Worm (Caenorhabditis elegans) whole organism, L4/young adult: ENCODE measurements around the gene F47D12.9.

Experiments
- W03F9.2 ChIP-seq: fragments of 150-350 bp; optimal IDR thresholded peaks from 2 replicates; lab custom pipeline; 2014; ENCODE audit warnings: missing biosample characterization, missing genetic modification characterization
- dao-5 ChIP-seq: sonication (generic microtip); optimal IDR thresholded peaks from 2 replicates; lab custom pipeline; 2016; ENCODE audit warnings: missing genotype, missing genetic modification characterization, moderate library complexity, missing compliant biosample characterization
- him-1 ChIP-seq: sonication (generic microtip); optimal IDR thresholded peaks from 2 replicates; lab custom pipeline; 2016; ENCODE audit warnings: missing genotype, missing genetic modification reagents, missing genetic modification characterization, missing compliant biosample characterization

F47D12.9 gene

DNA sequence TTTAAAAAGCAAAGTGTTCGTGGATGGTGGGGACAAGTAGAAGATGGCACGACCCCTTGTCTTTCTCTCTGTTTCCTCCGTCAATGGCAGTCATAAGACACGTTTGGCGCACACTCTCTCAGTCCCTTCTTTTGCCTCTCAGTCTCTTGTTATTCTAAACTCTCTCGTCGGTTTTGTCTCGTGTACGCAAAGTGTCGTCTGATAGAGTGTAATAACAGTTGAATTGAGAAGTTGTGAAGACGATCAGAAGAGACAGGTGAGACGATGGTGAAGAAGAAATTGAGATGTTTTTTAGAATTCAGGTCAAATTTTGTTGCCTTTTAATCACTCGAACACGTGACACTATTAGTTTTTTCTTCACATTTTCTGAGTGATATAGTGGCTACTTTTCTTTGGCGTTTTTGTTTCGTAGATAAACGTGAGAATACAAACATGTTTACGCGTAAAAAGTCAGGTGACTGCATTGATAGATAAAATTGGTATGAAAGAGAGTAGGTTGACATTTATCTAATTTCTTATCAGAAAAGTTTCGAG is at the start of gene F47D12.9:
F47D12.9 (minus strand) TSS at position 267 of the 534 bp plus-strand sequence.
- peak; percentile 45 for TF ChIP-seq him-1
- no peak for TF ChIP-seq dao-5 (tag; lab: Kevin White, UChicago)

DNA sequence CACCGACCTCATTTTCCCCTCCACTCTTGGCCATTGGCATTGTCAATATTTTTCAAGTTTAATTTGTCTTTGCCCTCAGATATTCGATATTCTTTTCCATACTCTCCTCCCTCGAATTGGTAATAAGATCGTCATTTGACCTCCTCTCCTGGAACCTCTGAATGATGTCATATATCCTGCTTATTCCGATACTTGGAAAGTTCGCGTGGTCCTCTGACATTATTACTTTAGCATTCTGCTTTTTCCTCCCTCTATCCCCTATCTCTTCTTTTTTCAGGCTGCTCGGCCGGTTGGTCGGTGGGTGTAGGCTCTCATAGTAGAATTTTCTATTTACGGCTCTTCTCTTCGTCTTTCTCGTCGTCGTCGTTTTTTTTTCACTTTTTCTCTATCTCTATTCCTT is 49.3 kb upstream of the F47D12.9 start:
- TF ChIP-seq dao-5 (tag; lab: Kevin White, UChicago) (no peak), W03F9.2 (tag; lab: Kevin White, UChicago) (no peak), him-1 (no peak)

DNA sequence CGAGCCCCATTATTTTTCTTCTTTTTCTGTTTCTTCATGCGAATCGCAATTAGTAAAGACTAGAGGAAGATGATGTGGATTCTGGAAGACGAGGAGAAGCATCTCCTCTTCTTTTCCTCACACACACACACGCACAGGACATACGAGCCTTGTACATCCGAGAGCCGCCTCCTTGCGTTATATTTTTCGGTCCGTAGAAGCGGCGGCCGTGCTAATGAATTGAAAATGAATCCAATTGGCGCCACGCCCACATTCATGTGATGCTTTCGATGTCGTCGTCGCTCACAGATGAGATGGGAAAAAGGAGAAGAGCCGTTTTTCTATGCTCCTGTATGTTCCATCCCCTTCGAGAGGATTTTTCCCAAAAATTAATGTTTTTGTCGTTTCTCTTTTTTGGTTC is 48.3 kb upstream of the F47D12.9 start:
- TF ChIP-seq dao-5 (tag; lab: Kevin White, UChicago) (no peak), W03F9.2 (tag; lab: Kevin White, UChicago) (no peak), him-1 (no peak)

DNA sequence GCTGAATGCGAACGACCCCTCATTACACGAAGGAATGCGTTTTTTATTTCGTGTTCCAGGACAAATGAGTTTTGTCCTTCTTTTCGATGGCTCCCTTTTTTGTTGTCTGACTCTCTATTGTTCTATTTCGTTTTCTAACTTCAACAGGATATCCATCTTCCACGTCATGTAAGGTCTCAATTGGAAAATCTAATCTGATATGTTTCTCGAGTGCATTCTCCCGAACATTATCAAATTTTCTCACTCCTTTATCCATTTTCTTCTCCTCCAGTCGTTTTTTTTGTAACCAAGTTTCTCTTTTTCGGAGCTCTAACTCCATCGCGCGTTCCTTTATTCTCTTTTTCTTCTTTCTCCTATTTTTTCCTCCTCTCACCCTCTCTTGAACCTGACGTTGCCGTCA is 47.2 kb upstream of the F47D12.9 start:
- TF ChIP-seq W03F9.2 (tag; lab: Kevin White, UChicago) (no peak), him-1 (no peak), dao-5 (tag; lab: Kevin White, UChicago) (no peak)

DNA sequence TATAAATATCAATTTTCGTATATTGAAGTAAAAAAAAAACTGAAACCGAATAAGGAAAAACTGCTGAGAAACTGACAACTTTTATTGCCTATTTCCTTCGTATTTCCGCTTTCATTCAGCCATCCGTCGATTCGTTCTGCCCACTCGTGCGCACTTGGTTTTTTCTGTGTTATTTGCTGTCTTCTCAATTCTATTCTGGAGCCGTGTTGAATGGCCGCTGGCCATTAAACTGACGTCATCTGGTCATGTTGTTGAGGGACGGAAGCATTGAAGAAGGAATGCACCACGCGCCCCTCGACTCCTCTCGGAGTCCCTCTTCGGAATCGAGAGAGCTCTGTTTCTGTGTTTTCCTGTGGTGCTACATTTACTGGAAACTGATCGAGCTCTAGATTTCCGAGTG is 45.4 kb upstream of the F47D12.9 start:
- TF ChIP-seq him-1 (peak; percentile 64), dao-5 (tag; lab: Kevin White, UChicago) (no peak)

DNA sequence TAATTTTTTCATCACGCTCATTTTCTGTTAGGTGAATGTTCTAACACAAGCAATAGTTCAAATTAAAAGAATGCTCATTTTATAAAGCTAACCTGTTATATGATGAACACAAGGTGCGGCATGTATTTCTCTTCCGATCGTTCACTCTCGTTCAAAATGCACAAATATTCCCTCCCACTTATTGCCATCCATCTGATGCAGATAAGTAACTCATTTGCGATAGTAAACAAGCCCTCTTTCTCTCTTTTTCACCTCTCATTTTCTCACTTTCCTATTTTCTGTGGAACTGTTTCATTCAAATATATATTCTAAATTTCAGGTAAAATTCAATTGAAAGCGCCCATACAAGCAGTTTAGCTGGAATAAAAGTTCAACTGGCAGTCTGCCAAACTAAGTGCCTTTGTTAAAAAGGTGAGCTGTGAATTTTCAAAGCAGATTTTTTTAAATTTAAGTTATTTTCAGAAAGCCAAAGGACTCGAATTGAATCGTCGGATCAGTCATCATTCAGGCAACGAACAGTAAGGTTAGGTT is 42.9 kb upstream of the F47D12.9 start, which contains the start of the genes trmt-10C.2 and C56G2.22:
trmt-10C.2 (plus strand) TSS at position 314 of the 531 bp plus-strand sequence.
C56G2.22 (plus strand) TSS at position 481 of the 531 bp plus-strand sequence.
- TF ChIP-seq dao-5 (tag; lab: Kevin White, UChicago) (no peak), him-1 (no peak), W03F9.2 (tag; lab: Kevin White, UChicago) (no peak)

DNA sequence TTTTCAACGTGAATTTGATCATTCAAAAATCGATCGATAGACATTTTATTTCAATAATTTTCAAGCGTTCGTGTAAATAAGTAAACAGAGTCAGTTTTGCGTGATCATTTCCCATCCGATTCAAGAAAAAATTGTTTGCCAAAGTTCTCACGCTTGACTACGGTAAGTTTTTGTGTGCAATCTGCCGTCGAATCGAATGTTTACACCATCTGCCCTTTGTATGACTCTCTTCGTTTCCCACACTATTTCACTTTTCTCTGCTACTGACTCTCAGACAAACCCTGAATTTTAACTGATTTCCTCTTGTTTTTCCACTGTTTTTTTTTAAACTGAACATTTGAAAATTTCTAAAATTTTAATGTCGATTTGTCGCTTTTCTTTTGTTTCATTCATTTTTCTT is 41.6 kb upstream of the F47D12.9 start:
- TF ChIP-seq dao-5 (tag; lab: Kevin White, UChicago) = no peak
- peak; percentile 90 for TF ChIP-seq W03F9.2 (tag; lab: Kevin White, UChicago)
- peak; percentile 74 for TF ChIP-seq him-1

DNA sequence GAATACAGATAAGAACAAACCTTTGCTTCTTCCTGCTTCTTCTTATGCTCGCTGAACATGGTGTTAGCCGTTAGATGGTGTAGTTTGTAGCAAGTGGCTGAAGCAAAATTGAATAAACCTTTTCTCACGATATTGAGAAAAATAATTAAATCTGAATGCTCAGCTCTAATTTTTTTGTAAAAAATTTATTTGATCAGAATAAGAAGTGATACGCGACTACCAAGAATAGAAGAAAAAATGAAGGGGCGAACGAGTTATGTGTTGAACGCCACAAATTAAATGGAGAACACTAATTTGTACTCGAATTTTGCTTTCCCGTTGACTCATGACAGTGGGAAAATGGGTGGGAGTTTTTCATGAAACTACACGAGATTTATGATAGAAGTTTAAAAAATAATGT is 40.0 kb upstream of the F47D12.9 start, which contains the start of gene C56G2.9:
C56G2.9 (minus strand) TSS at position 101 of the 400 bp plus-strand sequence.
- TF ChIP-seq him-1 (no peak), W03F9.2 (tag; lab: Kevin White, UChicago) (no peak), dao-5 (tag; lab: Kevin White, UChicago) (no peak)

DNA sequence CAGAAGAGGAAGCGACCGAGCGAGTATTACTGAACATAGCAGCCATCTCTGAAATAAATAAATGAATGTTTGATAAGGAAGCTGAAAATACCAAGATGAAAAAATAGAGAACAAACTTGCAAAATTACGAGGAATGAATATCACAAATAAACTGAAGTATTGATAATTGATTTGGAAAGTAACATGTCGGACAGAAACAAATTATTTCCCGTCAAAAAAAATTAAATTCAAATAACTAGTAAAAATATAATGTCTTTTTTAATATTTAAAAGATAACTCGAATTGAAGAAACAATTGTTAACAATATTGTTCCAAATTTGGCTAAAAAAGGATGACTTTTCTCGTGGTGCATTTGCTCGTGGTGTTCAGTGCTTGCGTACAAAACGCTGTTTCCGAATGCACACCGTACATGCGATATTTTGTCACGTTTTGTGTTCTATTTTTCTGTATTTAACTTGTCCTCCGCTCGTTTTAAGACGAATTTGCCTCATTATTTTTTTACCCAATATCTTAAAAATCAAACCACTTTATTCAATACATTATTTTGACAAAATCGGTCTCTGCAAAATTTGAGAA is 38.8 kb upstream of the F47D12.9 start, which contains the start of gene rpn-13:
rpn-13 (minus strand) TSS at position 51 of the 576 bp plus-strand sequence.
- peak; percentile 1 for TF ChIP-seq W03F9.2 (tag; lab: Kevin White, UChicago)
- TF ChIP-seq him-1 = peak; percentile 29
- TF ChIP-seq dao-5 (tag; lab: Kevin White, UChicago) = no peak

DNA sequence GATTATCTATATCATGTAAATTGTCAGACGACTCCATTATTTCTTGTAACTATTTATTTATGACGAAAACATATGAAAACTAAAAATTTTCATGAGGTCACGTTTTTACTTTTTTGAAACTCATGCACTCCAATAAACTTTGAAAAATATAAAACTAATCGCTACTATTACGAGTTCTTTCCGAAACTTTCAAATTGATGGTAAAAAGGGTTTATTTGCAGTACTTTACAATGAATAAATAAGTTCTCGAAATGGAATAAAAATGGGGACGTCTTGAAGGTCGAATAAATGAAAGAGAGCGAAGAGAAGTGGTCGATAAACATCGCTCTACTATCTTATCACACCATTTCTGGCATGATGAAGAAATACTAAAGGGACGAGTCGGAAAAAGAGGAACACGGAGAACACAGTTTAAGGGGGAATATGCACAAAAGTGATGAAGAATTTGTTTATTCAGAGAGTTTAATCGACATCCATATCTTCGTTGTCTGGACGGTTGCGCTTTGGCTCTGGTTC is 36.8 kb upstream of the F47D12.9 start, which contains the start of gene let-767:
let-767 (minus strand) TSS at position 51 of the 516 bp plus-strand sequence.
- TF ChIP-seq him-1 (no peak), W03F9.2 (tag; lab: Kevin White, UChicago) (no peak), dao-5 (tag; lab: Kevin White, UChicago) (no peak)

DNA sequence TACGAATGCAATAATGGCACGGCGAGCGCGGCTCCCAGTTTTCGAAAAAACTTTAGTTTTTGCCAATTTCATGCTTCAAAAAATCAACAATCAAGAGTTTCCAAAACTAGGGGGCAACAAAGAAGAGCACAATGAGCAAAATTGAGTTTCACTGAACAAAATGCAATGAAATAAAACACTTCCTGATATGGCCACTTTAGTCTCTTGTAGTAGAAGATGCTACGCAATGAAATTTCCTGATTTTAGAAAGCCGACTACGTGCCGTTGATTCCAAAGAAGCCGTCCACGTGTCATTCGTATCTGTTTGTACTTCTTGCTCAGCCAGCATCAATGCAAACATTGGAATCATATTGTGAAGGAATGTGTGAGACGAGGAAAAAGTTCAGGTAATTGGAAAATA is 31.2 kb upstream of the F47D12.9 start:
- no peak for TF ChIP-seq dao-5 (tag; lab: Kevin White, UChicago)
- no peak for TF ChIP-seq him-1
- TF ChIP-seq W03F9.2 (tag; lab: Kevin White, UChicago) = no peak

DNA sequence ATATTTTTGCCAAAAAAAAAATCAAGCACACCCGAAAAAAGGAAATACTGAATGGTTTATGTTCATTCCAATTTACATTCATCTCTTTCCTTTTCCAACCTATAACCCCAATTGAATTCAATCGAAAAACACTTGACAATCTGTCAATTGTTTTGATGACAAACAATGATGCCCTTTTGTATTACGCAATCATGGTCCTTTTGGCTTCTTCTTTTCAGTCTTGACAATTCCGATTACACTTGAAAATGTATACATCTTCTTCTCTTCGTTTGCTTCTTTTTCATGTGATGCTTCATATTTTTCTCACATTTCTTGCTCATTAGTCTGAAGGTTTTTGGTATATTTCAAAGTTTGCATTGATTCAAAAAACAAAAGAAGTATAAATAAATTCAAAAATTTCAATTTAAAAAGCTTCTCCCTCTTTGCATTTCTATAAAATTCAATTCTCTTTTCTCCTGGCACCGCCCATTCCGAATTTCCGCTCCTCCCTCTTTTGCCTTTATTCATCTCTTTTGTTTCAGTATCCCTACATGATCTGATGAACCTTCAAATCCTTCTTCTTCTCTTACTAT is 28.1 kb upstream of the F47D12.9 start, which contains the start of gene C56G2.4:
C56G2.4 (plus strand) TSS at position 522 of the 572 bp plus-strand sequence.
- TF ChIP-seq him-1 = no peak
- TF ChIP-seq W03F9.2 (tag; lab: Kevin White, UChicago) = no peak
- TF ChIP-seq dao-5 (tag; lab: Kevin White, UChicago) = no peak

DNA sequence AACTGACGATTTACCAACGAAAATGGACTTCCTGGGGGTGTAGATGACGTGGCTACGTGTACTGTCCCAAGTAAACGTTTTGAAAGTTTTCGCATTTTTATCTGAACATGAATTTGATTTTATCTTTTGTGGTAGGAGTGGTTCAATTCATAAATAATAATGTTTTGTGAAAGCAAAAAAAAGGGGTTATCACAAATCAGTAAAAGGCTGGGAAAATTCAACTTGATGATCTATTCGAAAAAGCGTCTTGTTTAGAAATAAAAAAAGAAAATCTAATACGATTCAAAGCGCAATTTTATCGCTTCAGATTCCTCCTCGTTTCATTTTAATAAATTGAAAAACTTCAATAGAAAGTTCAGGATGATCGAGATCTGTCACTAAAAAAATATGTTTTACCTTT is 21.0 kb upstream of the F47D12.9 start, which contains the start of gene C56G2.5:
C56G2.5 (minus strand) TSS at position 101 of the 400 bp plus-strand sequence.
- TF ChIP-seq W03F9.2 (tag; lab: Kevin White, UChicago) (no peak), dao-5 (tag; lab: Kevin White, UChicago) (no peak), him-1 (no peak)

DNA sequence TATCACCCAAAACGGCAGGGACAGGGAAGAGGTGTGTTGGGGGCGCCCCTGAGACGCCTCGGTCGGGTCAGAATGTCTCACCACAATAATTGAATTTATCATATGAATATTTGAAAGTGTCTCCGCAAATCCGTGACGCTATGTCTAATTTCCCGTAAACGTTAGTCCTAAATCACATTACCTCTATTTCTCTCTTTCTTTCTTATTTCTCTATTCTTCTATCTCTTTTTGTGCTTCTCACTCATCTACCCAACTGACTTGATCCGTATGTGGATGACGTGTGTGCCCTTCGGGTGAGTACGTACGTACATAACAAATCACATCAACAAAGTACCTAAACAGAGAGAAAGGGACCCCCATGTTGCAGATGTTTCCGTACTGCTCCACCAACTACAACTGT is 14.2 kb upstream of the F47D12.9 start:
- TF ChIP-seq dao-5 (tag; lab: Kevin White, UChicago) = no peak
- no peak for TF ChIP-seq him-1
- no peak for TF ChIP-seq W03F9.2 (tag; lab: Kevin White, UChicago)
